Fruit fly (Drosophila melanogaster): ENCODE results near the gene Faf2.

DNA sequence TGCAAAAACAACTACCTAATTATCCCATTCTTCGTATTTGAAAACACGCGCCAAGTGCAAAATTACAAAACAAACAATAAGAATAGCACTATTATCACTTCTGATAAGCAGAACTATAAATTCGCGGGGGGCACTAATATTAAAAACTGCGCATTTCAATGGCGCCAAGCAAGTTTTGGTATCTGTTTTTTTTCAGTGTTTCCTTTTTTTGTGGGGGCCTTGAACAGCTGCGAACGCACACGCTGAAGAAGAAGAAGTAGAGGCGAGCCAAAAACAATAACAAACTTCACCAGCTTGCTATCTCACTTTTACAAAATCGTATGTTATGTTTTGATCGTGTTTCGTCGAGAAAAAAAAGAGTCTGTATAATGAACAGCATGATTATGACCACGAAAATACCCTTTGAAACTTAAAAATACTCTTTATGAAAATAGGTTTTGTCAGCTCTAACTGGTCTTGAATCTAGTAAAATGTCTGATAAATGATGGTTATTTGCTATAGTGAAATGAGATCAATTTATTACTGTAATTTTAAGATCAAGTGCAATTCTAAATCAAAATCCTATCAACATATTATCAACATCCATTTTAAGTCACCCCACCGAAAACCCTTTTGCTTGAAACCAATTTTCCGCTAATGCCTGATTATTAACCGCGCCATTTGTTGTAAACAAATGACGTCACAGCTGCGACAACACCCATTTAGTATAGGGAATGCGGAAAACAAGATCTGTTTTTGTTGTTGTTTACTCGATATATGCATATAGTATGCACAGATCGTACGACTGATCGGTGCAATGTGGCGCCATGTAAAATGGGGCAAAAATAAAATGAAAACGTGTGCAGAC lies 14.4 kb downstream of the Faf2 start:
- no peak for TF ChIP-seq psq (optimal IDR thresholded peaks at IDR 0.05)
- TF ChIP-seq Sin3A (optimal IDR thresholded peaks at IDR 0.05): no peak
- TF ChIP-seq h (optimal IDR thresholded peaks at IDR 0.05): no peak
- no peak for TF ChIP-seq ttk (optimal IDR thresholded peaks at IDR 0.05)
- TF ChIP-seq Myc (optimal IDR thresholded peaks at IDR 0.05): no peak

All from Kc167 (cell line).